Worm (Caenorhabditis elegans) whole organism, midembryonic: ENCODE results near the gene peli-1.
A peak's percentile ranks its signal among the peaks of the same experiment; 100 is the strongest.

Experiments used
- T22C8.4 ChIP-seq: fragments of 200-800 bp; sonication (Bioruptor generic); IDR thresholded peaks from 2 replicates; pipeline ENCODE4 v1.3.6; 2022; ENCODE audit warnings: missing genetic modification characterization, missing compliant biosample characterization
- cog-1 ChIP-seq: sonication (generic microtip); optimal IDR thresholded peaks from 2 replicates; lab custom pipeline; 2016; ENCODE audit warnings: missing genetic modification characterization, missing compliant biosample characterization
- flt-1 ChIP-seq: fragments of 200-800 bp; sonication (Bioruptor generic); IDR thresholded peaks from 2 replicates; pipeline ENCODE4 v1.3.6; 2022; ENCODE audit warnings: missing genetic modification characterization, missing compliant biosample characterization
- klf-2 ChIP-seq: fragments of 200-800 bp; sonication (Bioruptor generic); conservative IDR thresholded peaks from 2 replicates; pipeline ENCODE4 v1.3.6; 2022; ENCODE audit warnings: missing genetic modification reagents, missing genetic modification characterization, missing compliant biosample characterization
- med-1 ChIP-seq: sonication (generic microtip); optimal IDR thresholded peaks from 2 replicates; lab custom pipeline; 2017; ENCODE audit warnings: missing genetic modification characterization, mild to moderate bottlenecking, missing compliant biosample characterization, antibody characterized with exemption, missing genetic modification reagents; ENCODE audit not compliant: insufficient read depth
- ref-1 ChIP-seq: fragments of 200-800 bp; sonication (Bioruptor generic); conservative IDR thresholded peaks from 2 replicates; pipeline ENCODE4 v1.3.6; 2022; ENCODE audit warnings: missing genetic modification reagents, missing genetic modification characterization, missing compliant biosample characterization
- tab-1 ChIP-seq: fragments of 200-800 bp; sonication (Bioruptor generic); IDR thresholded peaks from 2 replicates; pipeline ENCODE4 v1.3.6; 2022; ENCODE audit warnings: missing genetic modification characterization, missing compliant biosample characterization
- ztf-23 ChIP-seq: fragments of 200-800 bp; sonication (Bioruptor generic); IDR thresholded peaks from 2 replicates; pipeline ENCODE4 v1.3.6; 2022; ENCODE audit warnings: missing genetic modification reagents, missing genetic modification characterization, missing compliant biosample characterization
- ztf-29 ChIP-seq: fragments of 200-800 bp; sonication (Bioruptor generic); IDR thresholded peaks from 2 replicates; pipeline ENCODE4 v1.3.6; 2022; ENCODE audit warnings: missing genetic modification reagents, missing genetic modification characterization, missing compliant biosample characterization

Gene peli-1

ce11 chrV:5755203-5755693, 49.6 kb downstream of the peli-1 start, which contains the start of gene K09H11.11:
Gene K09H11.11 (minus strand): TSS chrV:5755253.
- peak; percentile 42; the same call in 1 of the 2 replicates for TF ChIP-seq ref-1 (GFP tag; lab: Robert Waterston, UW)

ce11 chrV:5756193-5756592, 50.6 kb downstream of the peli-1 start, which contains the start of gene C53A3.3:
Gene C53A3.3 (plus strand): TSS chrV:5756493.
- TF ChIP-seq ztf-29 (GFP tag; lab: Robert Waterston, UW), result no peak
- no peak for TF ChIP-seq ref-1 (GFP tag; lab: Robert Waterston, UW)
- TF ChIP-seq cog-1 (tag; lab: Kevin White, UChicago), result no peak
- no peak for TF ChIP-seq tab-1 (GFP tag; lab: Robert Waterston, UW)
- no peak for TF ChIP-seq T22C8.4 (GFP tag; lab: Robert Waterston, UW)
- TF ChIP-seq klf-2 (GFP tag; lab: Robert Waterston, UW), result no peak
- TF ChIP-seq med-1 (GFP tag; lab: Kevin White, UChicago), result no peak
- TF ChIP-seq ztf-23 (GFP tag; lab: Robert Waterston, UW), result no peak
- no peak for TF ChIP-seq flt-1 (GFP tag; lab: Robert Waterston, UW)

- TF ChIP-seq flt-1 (GFP tag; lab: Robert Waterston, UW), result no peak
- TF ChIP-seq cog-1 (tag; lab: Kevin White, UChicago), result no peak
- no peak for TF ChIP-seq tab-1 (GFP tag; lab: Robert Waterston, UW)
Measured at ce11 chrV:5758780-5759179, 53.2 kb downstream of the peli-1 start, which contains the start of gene C53A3.4. Gene C53A3.4 (minus strand): TSS chrV:5758880.

- TF ChIP-seq ref-1 (GFP tag; lab: Robert Waterston, UW), result no peak
- no peak for TF ChIP-seq klf-2 (GFP tag; lab: Robert Waterston, UW)
- no peak for TF ChIP-seq T22C8.4 (GFP tag; lab: Robert Waterston, UW)
- TF ChIP-seq ztf-29 (GFP tag; lab: Robert Waterston, UW), result no peak
Measured at ce11 chrV:5760132-5760531, 54.5 kb downstream of the peli-1 start, which contains the start of gene C53A3.1. Gene C53A3.1 (minus strand): TSS chrV:5760232.
